Fruit fly (Drosophila melanogaster): ENCODE data around the gene Ostgamma.

Gene Ostgamma

DNA sequence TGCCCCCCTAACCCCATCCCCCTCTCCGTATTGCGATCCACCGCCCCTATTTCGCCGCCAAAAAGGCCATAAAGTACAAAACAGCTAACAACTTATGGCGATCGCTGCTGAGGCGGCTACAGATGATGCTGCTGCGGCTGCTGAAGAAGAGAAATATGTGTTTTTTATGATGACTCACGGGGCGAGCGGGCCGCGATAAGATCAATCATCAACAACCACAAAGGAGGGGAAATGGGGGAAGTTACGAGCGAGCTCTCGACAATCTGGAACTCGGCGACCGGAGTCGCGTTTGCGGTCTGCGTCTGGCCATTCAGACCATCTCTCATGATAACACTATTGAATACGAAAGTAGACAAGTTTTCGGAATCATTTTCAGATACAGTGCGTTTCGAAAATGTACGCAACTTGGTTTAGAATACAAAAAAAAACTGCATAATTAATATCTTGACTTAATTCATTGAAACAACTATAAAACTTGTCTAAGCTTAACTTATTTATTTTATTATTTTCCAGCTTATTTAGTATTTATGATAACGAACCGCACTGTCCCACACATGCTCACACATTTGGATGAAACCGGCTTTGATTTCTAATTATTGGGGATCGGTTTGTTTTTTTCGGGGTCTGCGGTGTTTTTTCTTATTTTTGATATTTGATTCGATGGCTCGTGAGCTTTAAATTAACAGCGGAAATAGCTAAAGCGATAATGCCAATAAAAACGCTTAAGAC, 15.7 kb downstream of the Ostgamma start (continued):
- TF ChIP-seq fd59A (GFP tag; optimal IDR thresholded peaks at IDR 0.05) (no peak), OdsH (GFP tag; optimal IDR thresholded peaks at IDR 0.05) (peak; percentile 74), lz (GFP tag; optimal IDR thresholded peaks at IDR 0.05) (peak; percentile 66), CG6808 (GFP tag; optimal IDR thresholded peaks at IDR 0.05) (peak; percentile 47), CG10669 (GFP tag; optimal IDR thresholded peaks at IDR 0.05) (peak; percentile 57), Hr38 (GFP tag; optimal IDR thresholded peaks at IDR 0.05) (no peak), Sox15 (GFP tag; optimal IDR thresholded peaks at IDR 0.05) (peak; percentile 13), CG3032 (tag; optimal IDR thresholded peaks at IDR 0.05) (peak; percentile 28), CG4318 (GFP tag; optimal IDR thresholded peaks at IDR 0.05) (peak; percentile 69)

DNA sequence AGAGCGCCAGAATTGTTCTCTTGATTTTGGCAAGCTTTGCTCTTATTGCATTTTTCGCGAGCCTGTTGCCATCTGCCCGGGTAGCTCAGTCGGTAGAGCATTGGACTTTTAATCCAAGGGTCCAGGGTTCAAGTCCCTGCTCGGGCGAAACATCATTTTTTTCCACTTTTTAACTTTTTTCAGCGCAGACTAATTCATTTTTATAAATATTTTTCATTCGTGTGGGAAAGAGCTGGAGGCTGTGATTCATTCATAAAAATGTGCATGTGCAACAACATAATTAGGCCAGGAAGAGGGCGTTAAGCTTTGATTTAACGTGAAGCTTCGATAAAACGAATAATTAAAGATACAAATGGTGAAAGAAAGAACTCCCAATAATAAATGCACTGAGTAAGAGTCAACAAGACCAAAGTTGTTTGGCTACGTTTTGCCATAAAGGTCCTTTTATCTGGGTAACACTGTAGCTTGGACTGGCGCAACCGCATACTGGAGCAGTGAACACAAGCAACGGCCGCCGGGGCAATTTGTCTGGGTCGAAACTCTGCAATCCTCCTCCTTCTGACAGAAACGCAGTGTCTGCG, 17.2 kb downstream of the Ostgamma start:
- TF ChIP-seq CG31627 (GFP tag; optimal IDR thresholded peaks at IDR 0.05) (peak; percentile 90), CG8119 (GFP tag; IDR thresholded peaks at IDR 0.05) (peak; percentile 75), Blimp-1 (GFP tag; optimal IDR thresholded peaks at IDR 0.05) (peak; percentile 66), Ets21C (GFP tag; optimal IDR thresholded peaks at IDR 0.05) (peak; percentile 79), Sox15 (GFP tag; optimal IDR thresholded peaks at IDR 0.05) (peak; percentile 56), CG16779 (tag; optimal IDR thresholded peaks at IDR 0.05) (peak; percentile 46), Smox (GFP tag; optimal IDR thresholded peaks at IDR 0.05) (peak; percentile 86), Lpt (GFP tag; optimal IDR thresholded peaks at IDR 0.05) (peak; percentile 32), topi (GFP tag; optimal IDR thresholded peaks at IDR 0.05) (peak; percentile 88), spab (GFP tag; optimal IDR thresholded peaks at IDR 0.05) (peak; percentile 74), esn (GFP tag; optimal IDR thresholded peaks at IDR 0.05) (peak; percentile 90), CG3919 (GFP tag; optimal IDR thresholded peaks at IDR 0.05) (peak; percentile 90), Sox102F (GFP tag; optimal IDR thresholded peaks at IDR 0.05) (peak; percentile 89), acj6 (GFP tag; optimal IDR thresholded peaks at IDR 0.05) (peak; percentile 86), Eip78C (GFP tag) (peak; percentile 95), OdsH (GFP tag; optimal IDR thresholded peaks at IDR 0.05) (peak; percentile 83), fkh (GFP tag; optimal IDR thresholded peaks at IDR 0.05) (no peak), dac (GFP tag; optimal IDR thresholded peaks at IDR 0.05) (no peak), CG10631 (GFP tag; optimal IDR thresholded peaks at IDR 0.05) (peak; percentile 75), Hr4 (GFP tag; optimal IDR thresholded peaks at IDR 0.05) (peak; percentile 85), Hr38 (GFP tag; optimal IDR thresholded peaks at IDR 0.05) (no peak), CG11762 (GFP tag; optimal IDR thresholded peaks at IDR 0.05; ENCODE audit: insufficient read depth) (peak; percentile 62), net (GFP tag; optimal IDR thresholded peaks at IDR 0.05) (peak; percentile 82), CG7368 (GFP tag; optimal IDR thresholded peaks at IDR 0.05) (peak; percentile 73), CG6163 (GFP tag; IDR thresholded peaks at IDR 0.05) (peak; percentile 95), salr (GFP tag; optimal IDR thresholded peaks at IDR 0.05) (peak; percentile 47 to 69), CG3032 (tag; optimal IDR thresholded peaks at IDR 0.05) (peak; percentile 79), Eip93F (GFP tag; optimal IDR thresholded peaks at IDR 0.05) (peak; percentile 85), CG8319 (GFP tag; optimal IDR thresholded peaks at IDR 0.05) (peak; percentile 81), CG34406 (GFP tag; optimal IDR thresholded peaks at IDR 0.05) (peak; percentile 72), svp (GFP tag) (peak; percentile 97), pdm3 (GFP tag; optimal IDR thresholded peaks at IDR 0.05) (peak; percentile 80), Ets96B (tag; optimal IDR thresholded peaks at IDR 0.05) (peak; percentile 77), CG15336 (GFP tag; IDR thresholded peaks at IDR 0.05) (peak; percentile 77), CG4318 (GFP tag; optimal IDR thresholded peaks at IDR 0.05) (peak; percentile 51), achi (GFP tag; optimal IDR thresholded peaks at IDR 0.05) (peak; percentile 86), Eip75B (GFP tag; optimal IDR thresholded peaks at IDR 0.05) (peak; percentile 88), CG1621 (tag; optimal IDR thresholded peaks at IDR 0.05) (peak; percentile 74), CG6792 (GFP tag; optimal IDR thresholded peaks at IDR 0.05) (peak; percentile 86), Sox14 (GFP tag; optimal IDR thresholded peaks at IDR 0.05) (peak; percentile 82), cyc (GFP tag; optimal IDR thresholded peaks at IDR 0.05) (peak; percentile 87), fd59A (GFP tag; optimal IDR thresholded peaks at IDR 0.05) (peak; percentile 79), CG11902 (GFP tag; optimal IDR thresholded peaks at IDR 0.05) (peak; percentile 77), CG8632 (GFP tag; optimal IDR thresholded peaks at IDR 0.05) (peak; percentile 70)

All from whole organism, prepupa.